Worm (Caenorhabditis elegans) whole organism, L4/young adult: Measurements from ENCODE around the gene Y43F8B.24.

Source experiments
- W03F9.2 ChIP-seq: fragments of 150-350 bp; optimal IDR thresholded peaks from 2 replicates; lab custom pipeline; 2014; ENCODE audit warnings: missing biosample characterization, missing genetic modification characterization
- dao-5 ChIP-seq: sonication (generic microtip); optimal IDR thresholded peaks from 2 replicates; lab custom pipeline; 2016; ENCODE audit warnings: missing genotype, missing genetic modification characterization, moderate library complexity, missing compliant biosample characterization
- him-1 ChIP-seq: sonication (generic microtip); optimal IDR thresholded peaks from 2 replicates; lab custom pipeline; 2016; ENCODE audit warnings: missing genotype, missing genetic modification reagents, missing genetic modification characterization, missing compliant biosample characterization

DNA sequence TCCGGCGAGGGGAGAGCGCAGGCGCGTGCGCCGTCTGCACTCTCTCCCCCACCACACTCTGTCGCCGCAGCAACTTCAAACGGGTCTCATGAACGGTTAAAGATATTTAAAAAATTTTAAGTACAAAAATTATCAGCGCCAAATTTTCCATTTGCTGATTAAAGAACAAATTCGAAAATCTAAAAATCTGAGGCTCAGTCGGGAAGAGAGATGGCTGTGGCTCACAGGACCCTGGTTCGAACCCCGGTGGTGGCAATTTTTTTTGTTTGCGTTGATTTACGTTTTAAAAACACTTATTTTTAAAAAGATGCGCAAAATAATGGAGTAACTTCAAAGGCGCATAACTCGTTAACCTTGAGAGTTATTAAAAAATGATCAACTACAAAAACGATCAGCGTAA is 39.9 kb downstream of the Y43F8B.24 start:
- no peak for TF ChIP-seq dao-5 (tag; lab: Kevin White, UChicago)
- TF ChIP-seq him-1 = no peak
- TF ChIP-seq W03F9.2 = no peak
